Worm (Caenorhabditis elegans) whole organism, L4 larva: ENCODE measurements around the gene spp-16.

Experiments
- ZK337.2 ChIP-seq: fragments of 200-800 bp; sonication (Bioruptor generic); IDR thresholded peaks from 2 replicates; pipeline ENCODE4 v1.3.6; 2022; ENCODE audit warnings: missing genetic modification reagents, missing genetic modification characterization, missing compliant biosample characterization
- ama-1 ChIP-seq: fragments of 150-350 bp; optimal IDR thresholded peaks from 2 replicates; lab custom pipeline; 2014; ENCODE audit warnings: inconsistent platforms, mixed read lengths
- fos-1 ChIP-seq: fragments of 150-350 bp; optimal IDR thresholded peaks from 2 replicates; lab custom pipeline; 2014; ENCODE audit warnings: missing biosample characterization, missing genetic modification characterization
- nhr-11 ChIP-seq: fragments of 150-350 bp; optimal IDR thresholded peaks from 2 replicates; lab custom pipeline; 2014; ENCODE audit warnings: missing biosample characterization, missing genetic modification characterization
- nhr-25 ChIP-seq: sonication (generic microtip); optimal IDR thresholded peaks from 2 replicates; lab custom pipeline; 2017; ENCODE audit warnings: missing genetic modification characterization, mild to moderate bottlenecking, missing compliant biosample characterization, antibody characterized with exemption, moderate library complexity, borderline replicate concordance; ENCODE audit not compliant: insufficient read depth
- pqm-1 ChIP-seq: sonication (generic microtip); optimal IDR thresholded peaks from 2 replicates; lab custom pipeline; 2017; ENCODE audit warnings: missing biosample characterization, missing genetic modification characterization
- snpc-1.2 ChIP-seq: fragments of 200-800 bp; sonication (Bioruptor generic); IDR thresholded peaks from 2 replicates; pipeline ENCODE4 v1.3.6; 2022; ENCODE audit warnings: missing genetic modification reagents, missing genetic modification characterization, missing compliant biosample characterization
- unc-62 ChIP-seq, 3 experiments: fragments of 150-350 bp in 1 of 3; sonication (generic microtip); optimal IDR thresholded peaks in 2 of 3; peaks in 1 of 3; 1 replicate in 1 of 3; 2 replicates in 2 of 3; lab custom pipeline; 2014 to 2017; ENCODE audit warnings: missing biosample characterization in 3 of 3, missing genetic modification characterization in 3 of 3, missing genetic modification reagents in 3 of 3, missing genotype in 1 of 3

DNA sequence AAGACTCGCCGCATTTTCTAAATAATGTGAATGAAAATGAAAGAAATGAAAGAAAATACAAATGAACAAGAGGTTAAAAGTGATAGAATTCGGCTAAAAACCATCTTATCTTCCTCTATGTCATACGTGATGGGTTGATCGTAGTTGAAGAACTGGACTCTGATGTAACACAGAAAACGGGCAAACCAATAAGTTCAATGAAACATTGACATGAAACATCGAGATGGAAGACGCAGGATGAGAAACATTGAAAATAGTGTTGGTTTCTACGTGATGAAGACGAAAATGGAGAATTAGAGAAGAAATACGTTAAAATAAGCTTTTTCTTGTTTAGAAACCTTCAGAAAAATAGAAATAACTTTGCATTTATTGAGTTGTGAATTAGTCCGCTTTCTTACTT lies 10.1 kb downstream of the spp-16 start, which contains the start of gene F32D8.12:
- no peak for TF ChIP-seq pqm-1 (tag; lab: Kevin White, UChicago)
- no peak for TF ChIP-seq ama-1 (lab: Kevin White, UChicago)
- TF ChIP-seq snpc-1.2 (GFP tag; lab: Robert Waterston, UW), result no peak
- no peak for TF ChIP-seq ZK337.2 (GFP tag; lab: Robert Waterston, UW)
- no peak for TF ChIP-seq nhr-25 (tag; lab: Kevin White, UChicago)
- TF ChIP-seq unc-62 (GFP tag; optimal IDR thresholded peaks at IDR 0.05 in 1 of 2; lab: Kevin White, UChicago), result peak in 1 of 2 experiments; percentile 97
- no peak for TF ChIP-seq unc-62 (tag; optimal IDR thresholded peaks at IDR 0.05; lab: Kevin White, UChicago)
- TF ChIP-seq fos-1 (tag; lab: Kevin White, UChicago), result no peak
- peak; percentile 47 for TF ChIP-seq nhr-11 (tag; lab: Kevin White, UChicago)
